Fruit fly (Drosophila melanogaster): ENCODE data around the gene lap.

- TF ChIP-seq cic (GFP tag; optimal IDR thresholded peaks at IDR 0.05): no peak
- no peak for TF ChIP-seq CG5204 (GFP tag; optimal IDR thresholded peaks at IDR 0.05)
- TF ChIP-seq Clk (GFP tag; optimal IDR thresholded peaks at IDR 0.05): no peak
- peak; percentile 22 for TF ChIP-seq bab1 (GFP tag; optimal IDR thresholded peaks at IDR 0.05)
- TF ChIP-seq Mnt (GFP tag; optimal IDR thresholded peaks at IDR 0.05): peak; percentile 96
- no peak for TF ChIP-seq kay (GFP tag; ENCODE audit: borderline replicate concordance)
- no peak for TF ChIP-seq CG33017 (tag; optimal IDR thresholded peaks at IDR 0.05)
- no peak for TF ChIP-seq CG7101 (tag; optimal IDR thresholded peaks at IDR 0.05)
- no peak for TF ChIP-seq CG12768 (GFP tag; optimal IDR thresholded peaks at IDR 0.05)
- TF ChIP-seq Hr96 (GFP tag; optimal IDR thresholded peaks at IDR 0.05): no peak
- TF ChIP-seq toe (GFP tag; optimal IDR thresholded peaks at IDR 0.05): no peak
These were observed 60.1 kb downstream of the lap start, which contains the start of the genes Noc3 and CG10053 for dm6 chr3R:7246889-7247288.
